Fruit fly (Drosophila melanogaster) whole organism, embryonic: ENCODE results near the gene Pbp45.

ENCODE experiments used
- ATbp ChIP-seq: fragments of 200-800 bp; sonication (Bioruptor generic); optimal IDR thresholded peaks from 2 replicates; lab custom pipeline; 2017; ENCODE audit warnings: missing biosample characterization, mild to moderate bottlenecking, missing genetic modification characterization, missing genetic modification reagents
- Atf6 ChIP-seq: fragments of 200-800 bp; sonication (Bioruptor generic); IDR thresholded peaks from 2 replicates; pipeline ENCODE4 v1.3.6; 2022; ENCODE audit warnings: missing biosample characterization, missing genetic modification characterization
- CG10979 ChIP-seq: fragments of 200-800 bp; sonication (Bioruptor generic); optimal IDR thresholded peaks from 2 replicates; lab custom pipeline; 2018; ENCODE audit warnings: missing biosample characterization, mild to moderate bottlenecking, missing genetic modification characterization, moderate library complexity
- CG11247 ChIP-seq: fragments of 200-800 bp; sonication (Bioruptor generic); IDR thresholded peaks from 2 replicates; pipeline ENCODE4 v1.3.6; 2022; ENCODE audit warnings: missing biosample characterization, missing genetic modification characterization
- CG11696 ChIP-seq: fragments of 200-800 bp; sonication (Bioruptor generic); IDR thresholded peaks from 2 replicates; pipeline ENCODE4 v1.3.6; 2022; ENCODE audit warnings: missing biosample characterization, missing genetic modification characterization
- CG15269 ChIP-seq: fragments of 200-800 bp; sonication (Bioruptor generic); optimal IDR thresholded peaks from 2 replicates; lab custom pipeline; 2018; ENCODE audit warnings: missing biosample characterization, mild to moderate bottlenecking, missing genetic modification characterization, moderate library complexity
- CG17612 ChIP-seq: fragments of 200-800 bp; sonication (Bioruptor generic); IDR thresholded peaks from 2 replicates; pipeline ENCODE4 v1.3.6; 2022; ENCODE audit warnings: missing biosample characterization, missing genetic modification characterization
- CG17912 ChIP-seq: fragments of 200-800 bp; sonication (Bioruptor generic); optimal IDR thresholded peaks from 2 replicates; lab custom pipeline; 2018; ENCODE audit warnings: missing biosample characterization, mild to moderate bottlenecking, missing genetic modification characterization
- CG18619 ChIP-seq: fragments of 200-800 bp; sonication (Bioruptor generic); optimal IDR thresholded peaks from 3 replicates; lab custom pipeline; 2017; ENCODE audit warnings: missing biosample characterization, mild to moderate bottlenecking, missing genetic modification characterization
- CG2202 ChIP-seq: fragments of 200-800 bp; sonication (Bioruptor generic); optimal IDR thresholded peaks from 2 replicates; lab custom pipeline; 2018; ENCODE audit warnings: missing biosample characterization, mild to moderate bottlenecking, missing genetic modification characterization
- CG30403 ChIP-seq: fragments of 200-800 bp; sonication (Bioruptor generic); optimal IDR thresholded peaks from 3 replicates; lab custom pipeline; 2016; ENCODE audit warnings: missing biosample characterization, missing genetic modification characterization
- CG31388 ChIP-seq: fragments of 200-800 bp; sonication (Bioruptor generic); optimal IDR thresholded peaks from 2 replicates; lab custom pipeline; 2016; ENCODE audit warnings: missing biosample characterization, missing genetic modification characterization
- CG31441 ChIP-seq: fragments of 200-800 bp; sonication (Bioruptor generic); IDR thresholded peaks from 2 replicates; pipeline ENCODE4 v1.3.6; 2022; ENCODE audit warnings: missing biosample characterization, missing genetic modification characterization
- CG32772 ChIP-seq: fragments of 200-800 bp; sonication (Bioruptor generic); IDR thresholded peaks from 2 replicates; pipeline ENCODE4 v1.3.6; 2022; ENCODE audit warnings: missing biosample characterization, missing genetic modification characterization
- CG33557 ChIP-seq: fragments of 200-800 bp; sonication (Bioruptor generic); optimal IDR thresholded peaks from 2 replicates; lab custom pipeline; 2019; ENCODE audit warnings: missing biosample characterization, mild to moderate bottlenecking, missing genetic modification characterization, moderate library complexity
- CG4282 ChIP-seq: fragments of 200-800 bp; sonication (Bioruptor generic); optimal IDR thresholded peaks from 2 replicates; lab custom pipeline; 2016; ENCODE audit warnings: missing biosample characterization, missing genetic modification characterization
- CG6683 ChIP-seq: fragments of 200-800 bp; sonication (Bioruptor generic); optimal IDR thresholded peaks from 2 replicates; lab custom pipeline; 2017; ENCODE audit warnings: missing biosample characterization, mild to moderate bottlenecking, missing genetic modification characterization, missing genetic modification reagents
- CG8359 ChIP-seq: fragments of 200-800 bp; sonication (Bioruptor generic); optimal IDR thresholded peaks from 2 replicates; lab custom pipeline; 2017; ENCODE audit warnings: missing biosample characterization, mild to moderate bottlenecking, missing genetic modification characterization, borderline replicate concordance
- CG8765 ChIP-seq: fragments of 200-800 bp; sonication (Bioruptor generic); IDR thresholded peaks from 2 replicates; pipeline ENCODE4 v1.3.6; 2022; ENCODE audit warnings: missing biosample characterization, missing genetic modification characterization
- CrebB ChIP-seq: fragments of 200-800 bp; sonication (Bioruptor generic); optimal IDR thresholded peaks from 3 replicates; lab custom pipeline; 2018; ENCODE audit warnings: missing biosample characterization, mild to moderate bottlenecking, missing genetic modification characterization
- Gsc ChIP-seq: fragments of 200-800 bp; sonication (Bioruptor generic); IDR thresholded peaks from 2 replicates; pipeline ENCODE4 v1.3.6; 2022; ENCODE audit warnings: missing biosample characterization, missing genetic modification characterization
- Hmr ChIP-seq: fragments of 200-800 bp; sonication (Bioruptor generic); optimal IDR thresholded peaks from 3 replicates; lab custom pipeline; 2017; ENCODE audit warnings: mild to moderate bottlenecking, missing biosample characterization, missing genetic modification reagents, missing genetic modification characterization
- Jarid2 ChIP-seq: fragments of 200-800 bp; sonication (Bioruptor generic); optimal IDR thresholded peaks from 3 replicates; lab custom pipeline; 2017; ENCODE audit warnings: mild to moderate bottlenecking, missing biosample characterization, missing genetic modification reagents, missing genetic modification characterization
- Max ChIP-seq: fragments of 200-800 bp; sonication (Bioruptor generic); optimal IDR thresholded peaks from 2 replicates; lab custom pipeline; 2016; ENCODE audit warnings: missing biosample characterization, mild to moderate bottlenecking, missing genetic modification characterization
- NK7.1 ChIP-seq: fragments of 200-800 bp; sonication (Bioruptor generic); optimal IDR thresholded peaks from 3 replicates; lab custom pipeline; 2016; ENCODE audit warnings: missing biosample characterization, missing genetic modification characterization
- NfI ChIP-seq: fragments of 200-800 bp; sonication (Bioruptor generic); optimal IDR thresholded peaks from 3 replicates; lab custom pipeline; 2018; ENCODE audit warnings: missing biosample characterization, mild to moderate bottlenecking, missing genetic modification characterization, moderate library complexity
- Oli ChIP-seq: fragments of 200-800 bp; sonication (Bioruptor generic); optimal IDR thresholded peaks from 2 replicates; lab custom pipeline; 2018; ENCODE audit warnings: missing biosample characterization, mild to moderate bottlenecking, missing genetic modification characterization, moderate library complexity
- Opbp ChIP-seq: fragments of 200-800 bp; sonication (Bioruptor generic); IDR thresholded peaks from 3 replicates; pipeline ENCODE4 v1.3.6; 2022; ENCODE audit warnings: missing biosample characterization, missing genetic modification characterization; ENCODE audit not compliant: partially characterized antibody
- Optix ChIP-seq: fragments of 200-800 bp; sonication (Bioruptor generic); IDR thresholded peaks from 3 replicates; pipeline ENCODE4 v1.3.6; 2022; ENCODE audit warnings: missing biosample characterization, missing genetic modification characterization
- Sry-β ChIP-seq: fragments of 200-800 bp; sonication (Bioruptor generic); optimal IDR thresholded peaks from 2 replicates; lab custom pipeline; 2018; ENCODE audit warnings: missing biosample characterization, mild to moderate bottlenecking, missing genetic modification characterization, moderate library complexity
- Vsx1 ChIP-seq: fragments of 200-800 bp; sonication (Bioruptor generic); optimal IDR thresholded peaks from 2 replicates; lab custom pipeline; 2017; ENCODE audit warnings: missing biosample characterization, mild to moderate bottlenecking, missing genetic modification characterization, missing genetic modification reagents
- ap ChIP-seq: fragments of 200-800 bp; sonication (Bioruptor generic); IDR thresholded peaks from 2 replicates; pipeline ENCODE4 v1.3.6; 2022; ENCODE audit warnings: missing biosample characterization, missing genetic modification characterization
- bcd ChIP-seq: fragments of 200-800 bp; sonication (Bioruptor generic); optimal IDR thresholded peaks from 2 replicates; lab custom pipeline; 2017; ENCODE audit warnings: missing biosample characterization, mild to moderate bottlenecking, missing genetic modification characterization
- ci ChIP-seq: fragments of 200-800 bp; sonication (Bioruptor generic); IDR thresholded peaks from 3 replicates; pipeline ENCODE4 v1.3.6; 2022; ENCODE audit warnings: missing biosample characterization, missing genetic modification characterization
- esg ChIP-seq: fragments of 200-800 bp; sonication (Bioruptor generic); conservative IDR thresholded peaks from 2 replicates; pipeline ENCODE4 v1.3.6; 2022; ENCODE audit warnings: missing biosample characterization, missing genetic modification characterization
- gcm2 ChIP-seq: fragments of 200-800 bp; sonication (Bioruptor generic); optimal IDR thresholded peaks from 2 replicates; lab custom pipeline; 2016; ENCODE audit warnings: missing biosample characterization, missing genetic modification characterization
- hbn ChIP-seq: fragments of 200-800 bp; sonication (Bioruptor generic); IDR thresholded peaks from 2 replicates; pipeline ENCODE4 v1.3.6; 2022; ENCODE audit warnings: missing biosample characterization, missing genetic modification characterization; ENCODE audit not compliant: partially characterized antibody
- her ChIP-seq: fragments of 200-800 bp; sonication (Bioruptor generic); optimal IDR thresholded peaks from 2 replicates; lab custom pipeline; 2016; ENCODE audit warnings: missing biosample characterization, missing genetic modification characterization
- hkb ChIP-seq, 2 experiments: fragments of 200-800 bp in 1 of 2; fragments of >200 bp in 1 of 2; sonication (Bioruptor generic) in 1 of 2; IDR thresholded peaks in 1 of 2; optimal IDR thresholded peaks in 1 of 2; 2 replicates each; pipeline versions ENCODE4 v1.3.6 to Lab custom; 2017 to 2022; ENCODE audit warnings: missing biosample characterization in 1 of 2, missing genetic modification characterization in 1 of 2
- nerfin-1 ChIP-seq: fragments of 200-800 bp; sonication (Bioruptor generic); optimal IDR thresholded peaks from 3 replicates; lab custom pipeline; 2019; ENCODE audit warnings: missing biosample characterization, mild to moderate bottlenecking, missing genetic modification characterization, moderate library complexity
- oc ChIP-seq: fragments of 200-800 bp; sonication (Bioruptor generic); optimal IDR thresholded peaks from 2 replicates; lab custom pipeline; 2018; ENCODE audit warnings: missing biosample characterization, mild to moderate bottlenecking, missing genetic modification characterization, moderate library complexity
- onecut ChIP-seq: fragments of 200-800 bp; sonication (Bioruptor generic); IDR thresholded peaks from 2 replicates; pipeline ENCODE4 v1.3.6; 2022; ENCODE audit warnings: missing biosample characterization, missing genetic modification characterization
- pfk ChIP-seq: fragments of 200-800 bp; sonication (Bioruptor generic); optimal IDR thresholded peaks from 2 replicates; lab custom pipeline; 2018; ENCODE audit warnings: missing biosample characterization, mild to moderate bottlenecking, missing genetic modification characterization, moderate library complexity
- pzg ChIP-seq: fragments of 200-800 bp; sonication (Bioruptor generic); optimal IDR thresholded peaks from 3 replicates; lab custom pipeline; 2018; ENCODE audit warnings: missing biosample characterization, mild to moderate bottlenecking, missing genetic modification characterization, moderate library complexity
- sd ChIP-seq: fragments of 200-800 bp; sonication (Bioruptor generic); optimal IDR thresholded peaks from 3 replicates; lab custom pipeline; 2018; ENCODE audit warnings: missing biosample characterization, mild to moderate bottlenecking, missing genetic modification characterization, moderate library complexity
- tgo ChIP-seq: fragments of 200-800 bp; sonication (Bioruptor generic); IDR thresholded peaks from 3 replicates; pipeline ENCODE4 v1.3.6; 2022; ENCODE audit warnings: missing biosample characterization, missing genetic modification characterization
- tin ChIP-seq: fragments of 200-800 bp; sonication (Bioruptor generic); optimal IDR thresholded peaks from 3 replicates; lab custom pipeline; 2016; ENCODE audit warnings: missing biosample characterization, missing genetic modification characterization
- vvl ChIP-seq: fragments of 200-800 bp; sonication (Bioruptor generic); IDR thresholded peaks from 2 replicates; pipeline ENCODE4 v1.3.6; 2022; ENCODE audit warnings: missing biosample characterization, missing genetic modification characterization
- zf30C ChIP-seq: fragments of 200-800 bp; sonication (Bioruptor generic); optimal IDR thresholded peaks from 3 replicates; lab custom pipeline; 2018; ENCODE audit warnings: missing biosample characterization, mild to moderate bottlenecking, missing genetic modification characterization

The Pbp45 gene

DNA sequence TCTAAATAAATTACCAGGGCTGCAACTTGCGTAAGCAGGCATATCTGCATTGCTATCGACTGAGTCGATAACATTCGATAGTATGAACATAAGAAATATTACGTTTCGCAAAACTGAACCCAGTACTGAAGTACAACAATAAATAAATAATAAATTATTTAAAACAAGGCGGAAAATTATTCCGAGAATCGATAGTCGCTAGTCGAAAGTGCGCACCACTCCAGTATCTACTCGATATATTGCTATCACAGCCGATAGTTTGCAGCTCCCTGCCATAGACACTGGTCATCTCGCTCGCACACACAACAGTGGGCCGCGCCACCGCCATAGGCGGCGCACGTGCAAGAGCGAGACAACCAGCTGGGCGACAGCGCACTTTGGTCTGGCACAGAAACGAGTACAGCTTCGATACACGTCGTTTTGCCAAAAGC, 45.9 kb downstream of the Pbp45 start, which contains the start of gene nsl1 (continued):
- TF ChIP-seq bcd (GFP tag; lab: Kevin White, UChicago) (peak; percentile 48), Gsc (GFP tag; lab: Robert Waterston, UW) (no peak), hbn (GFP tag; lab: Robert Waterston, UW) (peak; percentile 93), esg (GFP tag; lab: Robert Waterston, UW) (0 out of 2 replicates have a peak, but pooled peaks have one; percentile 6), CG33557 (GFP tag; lab: Kevin White, UChicago) (peak; percentile 42), ATbp (GFP tag; lab: Kevin White, UChicago) (no peak), Optix (peak; percentile 41; the same call in 1 of the 3 replicates), tin (GFP tag; lab: Kevin White, UChicago) (peak; percentile 34), CG31388 (GFP tag; lab: Kevin White, UChicago) (no peak), CG11696 (GFP tag; lab: Robert Waterston, UW) (no peak), CG6683 (GFP tag; lab: Kevin White, UChicago) (no peak), CG32772 (GFP tag; lab: Robert Waterston, UW) (peak; percentile 41; the same call in 1 of the 2 replicates), gcm2 (no peak), Opbp (peak; percentile 96), pfk (GFP tag; lab: Kevin White, UChicago) (no peak), Atf6 (no peak), sd (tag; lab: Kevin White, UChicago) (no peak), ap (GFP tag; lab: Robert Waterston, UW) (no peak), Oli (tag; lab: Kevin White, UChicago) (no peak), CG11247 (no peak), CG2202 (tag; lab: Kevin White, UChicago) (no peak), hkb (optimal IDR thresholded peaks at IDR 0.05; lab: Kevin White, UChicago) (peak; percentile 67), hkb (GFP tag; IDR thresholded peaks at IDR 0.05; lab: Robert Waterston, UW) (0 out of 2 replicates have a peak, but pooled peaks have one; percentile 11), CG18619 (GFP tag; lab: Kevin White, UChicago) (no peak), tgo (GFP tag; lab: Robert Waterston, UW) (no peak), nerfin-1 (tag; lab: Kevin White, UChicago) (peak; percentile 28), Jarid2 (GFP tag; lab: Kevin White, UChicago) (no peak), CG17912 (GFP tag; lab: Kevin White, UChicago) (no peak), Hmr (GFP tag; lab: Kevin White, UChicago) (peak; percentile 50), CG8765 (GFP tag; lab: Robert Waterston, UW) (peak; percentile 69), Sry-β (peak; percentile 21), pzg (GFP tag; lab: Kevin White, UChicago) (peak; percentile 93), vvl (GFP tag; lab: Robert Waterston, UW) (peak; percentile 69; the same call in 1 of the 2 replicates), CG10979 (tag; lab: Kevin White, UChicago) (no peak), Max (GFP tag; lab: Kevin White, UChicago) (peak; percentile 41), NK7.1 (no peak), CG15269 (peak; percentile 18), onecut (peak; percentile 14; the same call in 1 of the 2 replicates), Vsx1 (GFP tag; lab: Kevin White, UChicago) (peak; percentile 7), ci (GFP tag; lab: Robert Waterston, UW) (peak; percentile 53; the same call in 1 of the 3 replicates), CG17612 (no peak), her (no peak), CG31441 (GFP tag; lab: Robert Waterston, UW) (0 out of 2 replicates have a peak, but pooled peaks have one; percentile 31), oc (tag; lab: Kevin White, UChicago) (no peak), CG8359 (no peak), zf30C (GFP tag; lab: Kevin White, UChicago) (no peak), CrebB (tag; lab: Kevin White, UChicago) (no peak), CG4282 (GFP tag; lab: Kevin White, UChicago) (no peak), NfI (GFP tag; lab: Kevin White, UChicago) (peak; percentile 42), CG30403 (GFP tag; lab: Kevin White, UChicago) (peak; percentile 43)
